Worm (Caenorhabditis elegans): ENCODE results near the gene C54F6.3.

C54F6.3 gene

ce11 chrV:7580378-7580777 lies 47.3 kb downstream of the C54F6.3 start, which contains the start of gene ets-6 (continued):
- no peak for TF ChIP-seq ZK185.1 (tag; optimal IDR thresholded peaks at IDR 0.05; ENCODE audit: poor library complexity, severe bottlenecking)
- no peak for TF ChIP-seq nhr-179 (tag; optimal IDR thresholded peaks at IDR 0.05)
- no peak for TF ChIP-seq egrh-3 (GFP tag; IDR thresholded peaks at IDR 0.05)
- TF ChIP-seq hlh-12 (tag; optimal IDR thresholded peaks at IDR 0.05) = no peak
- TF ChIP-seq T07F8.4 (tag; optimal IDR thresholded peaks at IDR 0.05) = no peak
- no peak for TF ChIP-seq snpc-1.1 (tag; optimal IDR thresholded peaks at IDR 0.05; ENCODE audit: insufficient read depth)
- no peak for TF ChIP-seq lag-1 (GFP tag; IDR thresholded peaks at IDR 0.05)
- TF ChIP-seq F39B2.1 (GFP tag; IDR thresholded peaks at IDR 0.05) = no peak
- 0 out of 2 replicates have a peak, but pooled peaks have one; percentile 10 for TF ChIP-seq B0336.3 (GFP tag; IDR thresholded peaks at IDR 0.05)
- TF ChIP-seq lin-40 (tag; optimal IDR thresholded peaks at IDR 0.05) = peak; percentile 21
- no peak for TF ChIP-seq zfh-2 (GFP tag; conservative IDR thresholded peaks at IDR 0.05)
